Worm (Caenorhabditis elegans): ENCODE measurements around the gene R05F9.7.
A peak's percentile ranks its signal among the peaks of the same experiment; 100 is the strongest.
"Not testable (repeated sequence)": the region's sequence is repeated elsewhere in the genome, so short reads cannot be mapped to it uniquely, and the experiment has no call there.

R05F9.7 gene

ce11 chrII:4908160-4908559 lies 22.1 kb downstream of the R05F9.7 start:
- TF ChIP-seq unc-42 (tag; optimal IDR thresholded peaks at IDR 0.05): peak; percentile 38
- TF ChIP-seq unc-55 (GFP tag; optimal IDR thresholded peaks at IDR 0.05): peak; percentile 48
- no peak for TF ChIP-seq hlh-30 (tag; optimal IDR thresholded peaks at IDR 0.05; ENCODE audit: insufficient read depth)
- TF ChIP-seq ttx-3 (tag; optimal IDR thresholded peaks at IDR 0.05): no peak
- peak; percentile 22 for TF ChIP-seq elt-2 (tag; optimal IDR thresholded peaks at IDR 0.05)
- TF ChIP-seq ahr-1 (tag; optimal IDR thresholded peaks at IDR 0.05): no peak
- peak; percentile 19 for TF ChIP-seq ceh-22 (tag; optimal IDR thresholded peaks at IDR 0.05)

ce11 chrII:4914214-4914613 lies 28.1 kb downstream of the R05F9.7 start, which contains the start of gene R05F9.11:
Gene R05F9.11 (minus strand): TSS chrII:4914218.
- TF ChIP-seq ahr-1 (tag; optimal IDR thresholded peaks at IDR 0.05) (no peak), hlh-6 (tag; optimal IDR thresholded peaks at IDR 0.05) (no peak), lim-6 (tag; optimal IDR thresholded peaks at IDR 0.05) (no peak), ceh-24 (tag; optimal IDR thresholded peaks at IDR 0.05) (no peak), ceh-34 (tag; optimal IDR thresholded peaks at IDR 0.05) (no peak), F13H6.1 (tag; optimal IDR thresholded peaks at IDR 0.05) (no peak), madf-2 (tag; optimal IDR thresholded peaks at IDR 0.05) (no peak), unc-42 (tag; optimal IDR thresholded peaks at IDR 0.05) (no peak), rnt-1 (tag; optimal IDR thresholded peaks at IDR 0.05) (no peak), sox-2 (GFP tag; IDR thresholded peaks at IDR 0.05) (no peak), hlh-30 (tag; optimal IDR thresholded peaks at IDR 0.05; ENCODE audit: insufficient read depth) (no peak), elt-2 (tag; optimal IDR thresholded peaks at IDR 0.05) (no peak), pros-1 (tag; optimal IDR thresholded peaks at IDR 0.05) (no peak), ama-1 (optimal IDR thresholded peaks at IDR 0.05) (no peak), mec-3 (tag; optimal IDR thresholded peaks at IDR 0.05; ENCODE audit: borderline replicate concordance) (no peak), ref-2 (tag; optimal IDR thresholded peaks at IDR 0.05) (no peak), ceh-45 (GFP tag; IDR thresholded peaks at IDR 0.05) (no peak)

ce11 chrII:4915572-4915971 lies 29.5 kb downstream of the R05F9.7 start:
- TF ChIP-seq madf-2 (tag; optimal IDR thresholded peaks at IDR 0.05) (no peak), syd-9 (tag; optimal IDR thresholded peaks at IDR 0.05) (no peak), C08G9.2 (tag; optimal IDR thresholded peaks at IDR 0.05) (no peak), ceh-24 (tag; optimal IDR thresholded peaks at IDR 0.05) (no peak), K02D7.2 (tag; optimal IDR thresholded peaks at IDR 0.05) (no peak), lin-11 (tag; optimal IDR thresholded peaks at IDR 0.05) (no peak), sox-2 (GFP tag; IDR thresholded peaks at IDR 0.05) (no peak), unc-55 (GFP tag; optimal IDR thresholded peaks at IDR 0.05) (no peak), Y22D7AL.16 (tag; optimal IDR thresholded peaks at IDR 0.05) (no peak), che-1 (tag; optimal IDR thresholded peaks at IDR 0.05) (no peak), tbx-7 (tag; optimal IDR thresholded peaks at IDR 0.05) (no peak), ttx-3 (tag; optimal IDR thresholded peaks at IDR 0.05) (no peak), lim-6 (tag; optimal IDR thresholded peaks at IDR 0.05) (no peak), hlh-13 (GFP tag; optimal IDR thresholded peaks at IDR 0.05) (no peak), K09A11.1 (tag; optimal IDR thresholded peaks at IDR 0.05; ENCODE audit: insufficient read depth) (no peak)

ce11 chrII:4916462-4916861 lies 30.4 kb downstream of the R05F9.7 start, which contains the start of gene msp-31:
Gene msp-31 (minus strand): TSS chrII:4916562.
- TF ChIP-seq pag-3 (tag; optimal IDR thresholded peaks at IDR 0.05; ENCODE audit: borderline replicate concordance); che-1 (tag; optimal IDR thresholded peaks at IDR 0.05); ceh-2 (tag; optimal IDR thresholded peaks at IDR 0.05): not testable (repeated sequence)

- TF ChIP-seq Y22D7AL.16 (tag; optimal IDR thresholded peaks at IDR 0.05): no peak
Observed at ce11 chrII:4918501-4919021, 32.5 kb downstream of the R05F9.7 start.

ce11 chrII:4920608-4921007 lies 34.5 kb downstream of the R05F9.7 start:
- TF ChIP-seq elt-2 (tag; optimal IDR thresholded peaks at IDR 0.05) (peak; percentile 83), pha-2 (tag; optimal IDR thresholded peaks at IDR 0.05) (no peak), ceh-14 (tag; optimal IDR thresholded peaks at IDR 0.05) (no peak), hlh-13 (GFP tag; optimal IDR thresholded peaks at IDR 0.05) (no peak), syd-9 (tag; optimal IDR thresholded peaks at IDR 0.05) (no peak), ceh-48 (tag; optimal IDR thresholded peaks at IDR 0.05) (no peak), C38D4.7 (GFP tag; optimal IDR thresholded peaks at IDR 0.05) (no peak)
